Worm (Caenorhabditis elegans): ENCODE measurements around the gene C50F4.4.

Gene C50F4.4

DNA sequence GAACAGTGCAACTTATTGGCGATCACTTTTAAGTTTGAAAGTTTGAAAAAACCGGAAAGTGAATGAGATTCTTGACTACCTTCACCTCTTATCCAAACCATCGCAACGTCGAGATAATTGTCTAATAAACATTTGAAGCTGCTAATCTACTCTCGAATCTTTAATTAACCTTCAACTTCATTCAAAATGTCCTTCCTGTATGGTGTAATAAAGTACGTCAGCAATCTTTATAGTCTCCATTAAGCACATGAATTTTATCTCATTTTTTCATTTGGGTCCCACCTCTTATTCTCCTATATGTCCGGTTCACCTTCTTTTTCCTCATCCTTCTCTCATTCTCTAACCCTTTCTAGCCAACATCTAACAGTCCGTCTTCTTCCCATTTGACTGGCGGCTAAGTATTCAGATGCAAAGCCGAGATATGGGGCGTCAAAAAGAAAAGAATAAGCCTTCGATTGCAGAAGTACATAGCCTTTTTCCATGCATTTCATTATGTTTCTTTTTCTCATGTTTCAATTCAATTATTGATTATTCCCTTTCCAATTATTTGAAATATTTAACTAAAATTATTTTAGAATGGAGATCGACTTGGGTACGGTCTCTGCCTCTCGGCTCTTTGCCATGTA, 35.6 kb upstream of the C50F4.4 start, which contains the start of gene swt-5:
swt-5 (plus strand) TSS at position 576 of the 626 bp plus-strand sequence.
- TF ChIP-seq lin-39 (tag; optimal IDR thresholded peaks at IDR 0.05) (no peak), aly-2 (tag; optimal IDR thresholded peaks at IDR 0.05) (no peak), nhr-237 (tag; optimal IDR thresholded peaks at IDR 0.05) (no peak), nhr-25 (tag; optimal IDR thresholded peaks at IDR 0.05) (peak; percentile 65), elt-1 (tag; optimal IDR thresholded peaks at IDR 0.05) (peak; percentile 91), fkh-2 (tag; optimal IDR thresholded peaks at IDR 0.05) (no peak), pha-4 (tag; optimal IDR thresholded peaks at IDR 0.05) (no peak), unc-39 (tag; optimal IDR thresholded peaks at IDR 0.05) (no peak), ztf-4 (tag; optimal IDR thresholded peaks at IDR 0.05) (no peak), nhr-76 (tag; optimal IDR thresholded peaks at IDR 0.05) (no peak), fkh-10 (GFP tag; optimal IDR thresholded peaks at IDR 0.05) (no peak), elt-3 (tag; optimal IDR thresholded peaks at IDR 0.05) (no peak), nhr-67 (tag; optimal IDR thresholded peaks at IDR 0.05) (no peak), pqm-1 (tag; optimal IDR thresholded peaks at IDR 0.05) (no peak)

DNA sequence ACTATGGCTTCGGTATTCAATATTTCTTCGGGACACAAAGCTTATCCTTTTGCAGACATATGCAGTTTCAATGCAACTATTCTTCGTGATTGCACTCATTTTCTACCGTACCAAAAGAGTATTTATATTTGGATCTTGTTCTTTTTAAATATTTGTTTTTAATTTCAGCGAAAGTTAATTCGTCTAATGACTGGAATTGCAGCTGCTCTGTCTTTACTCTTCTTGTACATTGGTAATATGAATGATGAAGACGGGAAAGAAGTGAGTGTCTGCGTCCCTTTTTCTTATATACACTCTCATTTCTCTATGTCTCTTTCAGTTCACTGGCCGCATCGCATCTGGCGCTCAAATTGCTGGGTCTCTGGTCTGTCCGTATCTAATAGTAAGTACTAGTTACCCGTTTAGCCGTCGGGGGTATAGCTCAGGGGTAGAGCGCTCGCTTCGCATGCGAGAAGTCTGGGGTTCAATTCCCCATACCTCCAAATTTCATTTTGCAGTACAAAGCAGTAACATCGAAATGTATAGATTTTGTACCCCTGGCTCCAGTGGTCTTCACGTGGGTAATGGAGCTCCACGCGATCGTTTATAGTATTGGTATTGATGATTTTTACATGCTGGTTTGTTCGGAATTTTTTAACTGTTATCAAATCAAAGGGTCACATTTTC, 33.3 kb upstream of the C50F4.4 start:
- TF ChIP-seq ceh-28 (tag; optimal IDR thresholded peaks at IDR 0.05) (no peak), R02D3.7 (tag; optimal IDR thresholded peaks at IDR 0.05) (no peak), lsy-12 (tag; optimal IDR thresholded peaks at IDR 0.05) (peak; percentile 42), snpc-4 (tag; optimal IDR thresholded peaks at IDR 0.05) (peak; percentile 95), sea-2 (GFP tag; optimal IDR thresholded peaks at IDR 0.05) (no peak), zag-1 (tag; optimal IDR thresholded peaks at IDR 0.05) (no peak), nhr-76 (tag; optimal IDR thresholded peaks at IDR 0.05) (no peak), mdl-1 (tag; optimal IDR thresholded peaks at IDR 0.05) (no peak), pha-4 (tag; optimal IDR thresholded peaks at IDR 0.05) (no peak), elt-2 (tag; optimal IDR thresholded peaks at IDR 0.05) (peak; percentile 52), ztf-11 (tag; optimal IDR thresholded peaks at IDR 0.05) (no peak), nfya-1 (tag; optimal IDR thresholded peaks at IDR 0.05; ENCODE audit: insufficient read depth) (peak; percentile 40), nhr-43 (tag; optimal IDR thresholded peaks at IDR 0.05; ENCODE audit: poor library complexity, severe bottlenecking) (peak; percentile 77), fkh-2 (tag; optimal IDR thresholded peaks at IDR 0.05) (no peak), tbx-2 (tag; optimal IDR thresholded peaks at IDR 0.05) (peak; percentile 48), egl-5 (tag; optimal IDR thresholded peaks at IDR 0.05) (peak; percentile 26), hmg-11 (tag; optimal IDR thresholded peaks at IDR 0.05) (peak; percentile 90), egl-27 (tag; optimal IDR thresholded peaks at IDR 0.05) (no peak), jun-1 (tag; optimal IDR thresholded peaks at IDR 0.05) (peak; percentile 17), ama-1 (optimal IDR thresholded peaks at IDR 0.05) (peak; percentile 51), ceh-82 (tag; optimal IDR thresholded peaks at IDR 0.05) (peak; percentile 8), pqm-1 (tag; optimal IDR thresholded peaks at IDR 0.05) (peak; percentile 17), nhr-23 (tag; optimal IDR thresholded peaks at IDR 0.05) (peak; percentile 22), elt-1 (tag; optimal IDR thresholded peaks at IDR 0.05) (peak; percentile 33), eor-1 (tag; optimal IDR thresholded peaks at IDR 0.05) (no peak), nhr-11 (tag; optimal IDR thresholded peaks at IDR 0.05) (no peak), nhr-25 (tag; optimal IDR thresholded peaks at IDR 0.05) (peak; percentile 50), lin-39 (tag; optimal IDR thresholded peaks at IDR 0.05) (peak; percentile 82), lin-15B (tag; optimal IDR thresholded peaks at IDR 0.05) (peak; percentile 38), mml-1 (tag; optimal IDR thresholded peaks at IDR 0.05) (no peak), fkh-10 (GFP tag; optimal IDR thresholded peaks at IDR 0.05) (no peak), fos-1 (tag; optimal IDR thresholded peaks at IDR 0.05) (no peak), nhr-28 (tag; optimal IDR thresholded peaks at IDR 0.05) (no peak), unc-62 (GFP tag; optimal IDR thresholded peaks at IDR 0.05) (no peak), ceh-16 (tag; optimal IDR thresholded peaks at IDR 0.05) (no peak), aly-2 (tag; optimal IDR thresholded peaks at IDR 0.05) (no peak), nhr-67 (tag; optimal IDR thresholded peaks at IDR 0.05) (no peak)
